Worm (Caenorhabditis elegans) whole organism, L3 larva: ENCODE measurements around the gene ceh-76.
A peak's percentile ranks its signal among the peaks of the same experiment; 100 is the strongest.

ENCODE experiments used
- R02D3.7 ChIP-seq: fragments of 150-350 bp; optimal IDR thresholded peaks from 2 replicates; lab custom pipeline; 2014; ENCODE audit warnings: missing biosample characterization, missing genetic modification characterization
- ZK546.5 ChIP-seq: sonication (generic microtip); optimal IDR thresholded peaks from 2 replicates; lab custom pipeline; 2017; ENCODE audit warnings: missing biosample characterization, missing genetic modification characterization
- aly-2 ChIP-seq: fragments of 150-350 bp; optimal IDR thresholded peaks from 2 replicates; lab custom pipeline; 2014; ENCODE audit warnings: missing biosample characterization, missing genetic modification characterization
- ama-1 ChIP-seq: fragments of 150-350 bp; optimal IDR thresholded peaks from 2 replicates; lab custom pipeline; 2018
- ceh-16 ChIP-seq: sonication (generic microtip); optimal IDR thresholded peaks from 2 replicates; lab custom pipeline; 2017; ENCODE audit warnings: missing biosample characterization, missing genetic modification characterization
- ceh-28 ChIP-seq: fragments of 150-350 bp; optimal IDR thresholded peaks from 2 replicates; lab custom pipeline; 2014; ENCODE audit warnings: missing biosample characterization, missing genetic modification reagents, missing genetic modification characterization
- ceh-82 ChIP-seq: fragments of 150-350 bp; optimal IDR thresholded peaks from 2 replicates; lab custom pipeline; 2014; ENCODE audit warnings: missing biosample characterization, missing genetic modification characterization
- ceh-9 ChIP-seq: sonication (generic microtip); optimal IDR thresholded peaks from 2 replicates; lab custom pipeline; 2018; ENCODE audit warnings: missing biosample characterization, missing genetic modification characterization
- egl-27 ChIP-seq: sonication (generic microtip); optimal IDR thresholded peaks from 4 replicates; lab custom pipeline; 2017; ENCODE audit warnings: missing biosample characterization, missing genetic modification reagents, missing genetic modification characterization
- egl-5 ChIP-seq: fragments of 150-350 bp; optimal IDR thresholded peaks from 2 replicates; lab custom pipeline; 2017; ENCODE audit warnings: missing biosample characterization, missing genetic modification reagents, missing genetic modification characterization, inconsistent platforms
- elt-2 ChIP-seq: sonication (generic microtip); optimal IDR thresholded peaks from 2 replicates; lab custom pipeline; 2016; ENCODE audit warnings: missing genetic modification reagents, mild to moderate bottlenecking, missing genetic modification characterization, missing compliant biosample characterization
- elt-3 ChIP-seq, 3 experiments: fragments of 150-350 bp in 1 of 3; sonication (generic microtip) in 2 of 3; optimal IDR thresholded peaks; 2 replicates in 2 of 3; 4 replicates in 1 of 3; lab custom pipeline; 2014 to 2017; ENCODE audit warnings: missing biosample characterization in 3 of 3, missing genetic modification characterization in 3 of 3
- eor-1 ChIP-seq, 2 experiments: fragments of 150-350 bp; optimal IDR thresholded peaks; 2 replicates each; lab custom pipeline; 2014 to 2018; ENCODE audit warnings: missing biosample characterization in 2 of 2, missing genetic modification characterization in 2 of 2
- fkh-10 ChIP-seq: sonication (generic microtip); optimal IDR thresholded peaks from 2 replicates; lab custom pipeline; 2017; ENCODE audit warnings: missing biosample characterization, missing genetic modification reagents, missing genetic modification characterization
- fkh-2 ChIP-seq: fragments of 150-350 bp; optimal IDR thresholded peaks from 2 replicates; lab custom pipeline; 2014; ENCODE audit warnings: missing biosample characterization, missing genetic modification reagents, missing genetic modification characterization
- fos-1 ChIP-seq: fragments of 150-350 bp; optimal IDR thresholded peaks from 2 replicates; lab custom pipeline; 2014; ENCODE audit warnings: missing biosample characterization, missing genetic modification characterization
- hmg-11 ChIP-seq: sonication (generic microtip); optimal IDR thresholded peaks from 2 replicates; lab custom pipeline; 2016; ENCODE audit warnings: missing genetic modification characterization, missing compliant biosample characterization
- jun-1 ChIP-seq: fragments of 150-350 bp; optimal IDR thresholded peaks from 2 replicates; lab custom pipeline; 2014; ENCODE audit warnings: missing biosample characterization, missing genetic modification reagents, missing genetic modification characterization
- lin-15B ChIP-seq: fragments of 150-350 bp; optimal IDR thresholded peaks from 2 replicates; lab custom pipeline; 2014; ENCODE audit warnings: missing biosample characterization, missing genetic modification characterization
- lin-39 ChIP-seq: fragments of 150-350 bp; optimal IDR thresholded peaks from 2 replicates; lab custom pipeline; 2018; ENCODE audit warnings: missing biosample characterization, missing genetic modification reagents, missing genetic modification characterization
- lsy-12 ChIP-seq: sonication (generic microtip); optimal IDR thresholded peaks from 2 replicates; lab custom pipeline; 2016; ENCODE audit warnings: mild to moderate bottlenecking, missing genetic modification characterization, missing compliant biosample characterization
- mdl-1 ChIP-seq: fragments of 150-350 bp; optimal IDR thresholded peaks from 2 replicates; lab custom pipeline; 2014; ENCODE audit warnings: missing biosample characterization, missing genetic modification characterization
- mml-1 ChIP-seq: fragments of 150-350 bp; sonication (generic microtip); optimal IDR thresholded peaks from 3 replicates; lab custom pipeline; 2014; ENCODE audit warnings: missing biosample characterization, missing genetic modification characterization
- nfya-1 ChIP-seq: sonication (generic microtip); optimal IDR thresholded peaks from 2 replicates; lab custom pipeline; 2017; ENCODE audit warnings: missing genetic modification characterization, mild to moderate bottlenecking, missing compliant biosample characterization, antibody characterized with exemption, moderate library complexity; ENCODE audit not compliant: insufficient read depth
- nhr-11 ChIP-seq: fragments of 150-350 bp; optimal IDR thresholded peaks from 2 replicates; lab custom pipeline; 2014; ENCODE audit warnings: missing biosample characterization, missing genetic modification characterization
- nhr-12 ChIP-seq: fragments of 150-350 bp; optimal IDR thresholded peaks from 2 replicates; lab custom pipeline; 2014; ENCODE audit warnings: missing biosample characterization, missing genetic modification characterization
- nhr-23 ChIP-seq: fragments of 150-350 bp; optimal IDR thresholded peaks from 2 replicates; lab custom pipeline; 2014; ENCODE audit warnings: missing biosample characterization, missing genetic modification reagents, missing genetic modification characterization
- nhr-237 ChIP-seq: fragments of 150-350 bp; optimal IDR thresholded peaks from 2 replicates; lab custom pipeline; 2014; ENCODE audit warnings: missing biosample characterization, missing genetic modification characterization
- nhr-25 ChIP-seq: sonication (generic microtip); optimal IDR thresholded peaks from 2 replicates; lab custom pipeline; 2017; ENCODE audit warnings: missing biosample characterization, missing genetic modification characterization
- nhr-28 ChIP-seq: fragments of 150-350 bp; optimal IDR thresholded peaks from 2 replicates; lab custom pipeline; 2014; ENCODE audit warnings: missing biosample characterization, missing genetic modification characterization
- nhr-43 ChIP-seq: sonication (generic microtip); optimal IDR thresholded peaks from 2 replicates; lab custom pipeline; 2016; ENCODE audit warnings: mild to moderate bottlenecking, missing genetic modification characterization, missing compliant biosample characterization; ENCODE audit not compliant: poor library complexity, severe bottlenecking
- nhr-67 ChIP-seq: fragments of 150-350 bp; optimal IDR thresholded peaks from 2 replicates; lab custom pipeline; 2014; ENCODE audit warnings: missing biosample characterization, missing genetic modification characterization
- nhr-76 ChIP-seq: fragments of 150-350 bp; sonication (generic microtip); optimal IDR thresholded peaks from 5 replicates; lab custom pipeline; 2014; ENCODE audit warnings: missing biosample characterization, missing genetic modification characterization
- nhr-77 ChIP-seq: fragments of 150-350 bp; optimal IDR thresholded peaks from 2 replicates; lab custom pipeline; 2014; ENCODE audit warnings: missing biosample characterization, missing genetic modification characterization
- pha-4 ChIP-seq: fragments of 150-350 bp; optimal IDR thresholded peaks from 2 replicates; lab custom pipeline; 2014; ENCODE audit warnings: missing biosample characterization, missing genetic modification reagents, missing genetic modification characterization
- pqm-1 ChIP-seq: fragments of 150-350 bp; optimal IDR thresholded peaks from 2 replicates; lab custom pipeline; 2017; ENCODE audit warnings: missing biosample characterization, missing genetic modification characterization, inconsistent platforms
- sea-2 ChIP-seq: fragments of 150-350 bp; sonication (generic microtip); optimal IDR thresholded peaks from 4 replicates; lab custom pipeline; 2014; ENCODE audit warnings: missing biosample characterization, missing genetic modification reagents, missing genetic modification characterization
- skn-1 ChIP-seq: fragments of 150-350 bp; optimal IDR thresholded peaks from 2 replicates; lab custom pipeline; 2014; ENCODE audit warnings: missing biosample characterization, missing genetic modification characterization
- snpc-4 ChIP-seq: fragments of 150-350 bp; optimal IDR thresholded peaks from 2 replicates; lab custom pipeline; 2014; ENCODE audit warnings: missing biosample characterization, missing genetic modification characterization
- tbx-2 ChIP-seq: sonication (generic microtip); optimal IDR thresholded peaks from 2 replicates; lab custom pipeline; 2016; ENCODE audit warnings: mild to moderate bottlenecking, missing genetic modification characterization, missing compliant biosample characterization
- unc-39 ChIP-seq: sonication (generic microtip); optimal IDR thresholded peaks from 4 replicates; lab custom pipeline; 2017; ENCODE audit warnings: missing biosample characterization, missing genetic modification characterization
- unc-62 ChIP-seq: fragments of 150-350 bp; sonication (generic microtip); optimal IDR thresholded peaks from 4 replicates; lab custom pipeline; 2014; ENCODE audit warnings: missing biosample characterization, missing genetic modification reagents, missing genetic modification characterization
- zag-1 ChIP-seq: fragments of 150-350 bp; optimal IDR thresholded peaks from 2 replicates; lab custom pipeline; 2014; ENCODE audit warnings: missing biosample characterization, missing genetic modification characterization
- ztf-4 ChIP-seq: fragments of 150-350 bp; optimal IDR thresholded peaks from 2 replicates; lab custom pipeline; 2014; ENCODE audit warnings: missing biosample characterization, missing genetic modification characterization

Gene ceh-76

ce11 chrV:8007460-8008292, 13.2 kb upstream of the ceh-76 start, which contains the start of gene Y97E10AR.3:
TSS of gene Y97E10AR.3 (minus strand) at chrV:8007510.
- TF ChIP-seq nfya-1 (tag; lab: Kevin White, UChicago) (peak; percentile 55), aly-2 (tag; lab: Kevin White, UChicago) (no peak)

ce11 chrV:8005000-8005399, 10.5 kb upstream of the ceh-76 start, which contains the start of gene Y97E10AR.8:
TSS of gene Y97E10AR.8 (plus strand) at chrV:8005300.
- no peak for TF ChIP-seq nhr-28
- no peak for TF ChIP-seq tbx-2 (tag; lab: Kevin White, UChicago)
- no peak for TF ChIP-seq nhr-43 (tag; lab: Kevin White, UChicago)
- TF ChIP-seq eor-1 (tag; optimal IDR thresholded peaks at IDR 0.05; lab: Kevin White, UChicago): no peak
- TF ChIP-seq egl-27 (tag; lab: Kevin White, UChicago): no peak
- no peak for TF ChIP-seq ceh-82 (tag; lab: Kevin White, UChicago)
- no peak for TF ChIP-seq ZK546.5 (tag; lab: Kevin White, UChicago)
- no peak for TF ChIP-seq ceh-28 (tag; lab: Kevin White, UChicago)
- no peak for TF ChIP-seq pqm-1
- TF ChIP-seq nhr-76: no peak
- TF ChIP-seq nfya-1 (tag; lab: Kevin White, UChicago): no peak
- TF ChIP-seq elt-3 (tag; optimal IDR thresholded peaks at IDR 0.05; lab: Kevin White, UChicago): no peak
- no peak for TF ChIP-seq nhr-25
- TF ChIP-seq fos-1: no peak
- no peak for TF ChIP-seq unc-39 (tag; lab: Kevin White, UChicago)
- TF ChIP-seq sea-2 (GFP tag; lab: Kevin White, UChicago): no peak

- TF ChIP-seq ceh-9 (tag; lab: Kevin White, UChicago): no peak
- TF ChIP-seq unc-39 (tag; lab: Kevin White, UChicago): no peak
- TF ChIP-seq nhr-67 (tag; lab: Kevin White, UChicago): no peak
- TF ChIP-seq R02D3.7 (tag; lab: Kevin White, UChicago): peak; percentile 15
- no peak for TF ChIP-seq egl-5 (tag; lab: Kevin White, UChicago)
- TF ChIP-seq mdl-1 (tag; lab: Kevin White, UChicago): peak; percentile 73
- no peak for TF ChIP-seq nhr-43 (tag; lab: Kevin White, UChicago)
- TF ChIP-seq snpc-4: peak; percentile 76
- no peak for TF ChIP-seq ceh-28 (tag; lab: Kevin White, UChicago)
- peak; percentile 62 for TF ChIP-seq lin-15B (tag; lab: Kevin White, UChicago)
- TF ChIP-seq nhr-25: peak; percentile 53
- no peak for TF ChIP-seq ztf-4 (tag; lab: Kevin White, UChicago)
- no peak for TF ChIP-seq mml-1 (tag; lab: Kevin White, UChicago)
- TF ChIP-seq ama-1 (lab: Kevin White, UChicago): no peak
- no peak for TF ChIP-seq tbx-2 (tag; lab: Kevin White, UChicago)
- no peak for TF ChIP-seq nhr-12
- no peak for TF ChIP-seq ceh-16
- TF ChIP-seq nhr-77: no peak
- TF ChIP-seq nhr-23 (tag; lab: Kevin White, UChicago): peak; percentile 48
- no peak for TF ChIP-seq ZK546.5 (tag; lab: Kevin White, UChicago)
- TF ChIP-seq aly-2 (tag; lab: Kevin White, UChicago): no peak
- TF ChIP-seq lsy-12 (tag; lab: Kevin White, UChicago): no peak
- peak; percentile 73 for TF ChIP-seq jun-1 (tag; lab: Kevin White, UChicago)
- peak; percentile 88 for TF ChIP-seq pqm-1
- no peak for TF ChIP-seq nhr-28
- TF ChIP-seq nhr-76: no peak
- peak; percentile 78 for TF ChIP-seq pha-4 (tag; lab: Kevin White, UChicago)
- TF ChIP-seq zag-1: no peak
- TF ChIP-seq elt-3 (tag; optimal IDR thresholded peaks at IDR 0.05; lab: Kevin White, UChicago): no peak
- peak; percentile 49 for TF ChIP-seq fkh-10
- TF ChIP-seq nhr-237 (tag; lab: Kevin White, UChicago): no peak
- TF ChIP-seq fkh-2: peak; percentile 86
- TF ChIP-seq nfya-1 (tag; lab: Kevin White, UChicago): peak; percentile 82
- TF ChIP-seq lin-39 (tag; lab: Kevin White, UChicago): peak; percentile 14
- TF ChIP-seq hmg-11 (tag; lab: Kevin White, UChicago): peak; percentile 73
- no peak for TF ChIP-seq fos-1
- TF ChIP-seq eor-1 (tag; optimal IDR thresholded peaks at IDR 0.05; lab: Kevin White, UChicago): no peak
- no peak for TF ChIP-seq ceh-82 (tag; lab: Kevin White, UChicago)
- TF ChIP-seq egl-27 (tag; lab: Kevin White, UChicago): no peak
- TF ChIP-seq sea-2 (GFP tag; lab: Kevin White, UChicago): peak; percentile 58
- no peak for TF ChIP-seq skn-1 (tag; lab: Kevin White, UChicago)
- TF ChIP-seq nhr-11: peak; percentile 57
- peak; percentile 92 for TF ChIP-seq elt-2 (tag; lab: Kevin White, UChicago)
- TF ChIP-seq unc-62: peak; percentile 50
Measured at ce11 chrV:8000929-8001513, 6.6 kb upstream of the ceh-76 start, which contains the start of gene Y97E10AR.1. TSS of gene Y97E10AR.1 (plus strand) at chrV:8001463.
